Fruit fly (Drosophila melanogaster) S2 (cell line): ENCODE results near the gene Ythdf.

Experiments
- CG8478 ChIP-seq: fragments of >200 bp; optimal IDR thresholded peaks from 2 replicates; lab custom pipeline; 2018
- CTCF ChIP-seq, 2 experiments: fragments of >200 bp; optimal IDR thresholded peaks; 2 replicates each; lab custom pipeline; 2018

- TF ChIP-seq CG8478 (lab: Kevin White, UChicago) (no peak), CTCF (optimal IDR thresholded peaks at IDR 0.05; lab: Kevin White, UChicago) (no peak)
Observed at dm6 chr3R:25047504-25047903, 8.5 kb upstream of the Ythdf start, which contains the start of gene CG11790.
